Worm (Caenorhabditis elegans) whole organism, late embryonic: Measurements from ENCODE around the gene F32D8.13.

Experiments used
- ceh-24 ChIP-seq: sonication (generic microtip); optimal IDR thresholded peaks from 2 replicates; lab custom pipeline; 2016; ENCODE audit warnings: mild to moderate bottlenecking, missing genetic modification characterization, missing compliant biosample characterization
- ceh-45 ChIP-seq: fragments of 200-800 bp; sonication (Bioruptor generic); IDR thresholded peaks from 2 replicates; pipeline ENCODE4 v1.3.6; 2022; ENCODE audit warnings: missing genetic modification reagents, missing genetic modification characterization, missing compliant biosample characterization
- ceh-9 ChIP-seq: sonication (generic microtip); optimal IDR thresholded peaks from 2 replicates; lab custom pipeline; 2016; ENCODE audit warnings: mild to moderate bottlenecking, missing genetic modification characterization, inconsistent platforms, missing compliant biosample characterization
- dve-1 ChIP-seq: sonication (generic microtip); optimal IDR thresholded peaks from 2 replicates; lab custom pipeline; 2017; ENCODE audit warnings: antibody characterized with exemption, mild to moderate bottlenecking, missing genetic modification characterization, missing compliant biosample characterization
- hlh-13 ChIP-seq: fragments of 200-800 bp; sonication (Bioruptor generic); optimal IDR thresholded peaks from 2 replicates; lab custom pipeline; 2018; ENCODE audit warnings: mild to moderate bottlenecking, missing genetic modification characterization, missing compliant biosample characterization
- lin-11 ChIP-seq: fragments of 200-800 bp; sonication (Bioruptor generic); optimal IDR thresholded peaks from 2 replicates; lab custom pipeline; 2018; ENCODE audit warnings: mild to moderate bottlenecking, missing genetic modification characterization, missing compliant biosample characterization
- madf-2 ChIP-seq: sonication (generic microtip); optimal IDR thresholded peaks from 2 replicates; lab custom pipeline; 2017; ENCODE audit warnings: missing genetic modification characterization, missing compliant biosample characterization
- nhr-11 ChIP-seq: fragments of 150-350 bp; optimal IDR thresholded peaks from 2 replicates; lab custom pipeline; 2014; ENCODE audit warnings: missing biosample characterization, missing genetic modification characterization
- pax-1 ChIP-seq: fragments of 150-350 bp; optimal IDR thresholded peaks from 2 replicates; lab custom pipeline; 2014; ENCODE audit warnings: missing biosample characterization, missing genetic modification characterization
- pqm-1 ChIP-seq: sonication (generic microtip); optimal IDR thresholded peaks from 2 replicates; lab custom pipeline; 2016; ENCODE audit warnings: missing genetic modification characterization, missing compliant biosample characterization
- tbx-7 ChIP-seq: sonication (generic microtip); optimal IDR thresholded peaks from 2 replicates; lab custom pipeline; 2016; ENCODE audit warnings: missing genotype, missing genetic modification characterization, missing compliant biosample characterization
- zip-5 ChIP-seq: sonication (generic microtip); optimal IDR thresholded peaks from 2 replicates; lab custom pipeline; 2016; ENCODE audit warnings: missing genetic modification characterization, missing compliant biosample characterization
- ztf-16 ChIP-seq: sonication (generic microtip); optimal IDR thresholded peaks from 2 replicates; lab custom pipeline; 2017; ENCODE audit warnings: missing genetic modification characterization, missing compliant biosample characterization

- TF ChIP-seq pax-1 (no peak), ceh-9 (tag; lab: Kevin White, UChicago) (no peak), tbx-7 (tag; lab: Kevin White, UChicago) (no peak), zip-5 (tag; lab: Kevin White, UChicago) (no peak), ceh-45 (no peak), lin-11 (no peak), ztf-16 (tag; lab: Kevin White, UChicago) (no peak), nhr-11 (no peak), ceh-24 (no peak), hlh-13 (GFP tag; lab: Kevin White, UChicago) (no peak), dve-1 (no peak), madf-2 (tag; lab: Kevin White, UChicago) (no peak), pqm-1 (tag; lab: Kevin White, UChicago) (no peak)
Measured at ce11 chrV:10903748-10904147, 7.4 kb upstream of the F32D8.13 start, which contains the start of gene F32D8.15.
